Worm (Caenorhabditis elegans) whole organism, midembryonic: Measurements from ENCODE around the gene imp-3.

Source experiments
- T22C8.4 ChIP-seq: fragments of 200-800 bp; sonication (Bioruptor generic); IDR thresholded peaks from 2 replicates; pipeline ENCODE4 v1.3.6; 2022; ENCODE audit warnings: missing genetic modification characterization, missing compliant biosample characterization
- flt-1 ChIP-seq: fragments of 200-800 bp; sonication (Bioruptor generic); IDR thresholded peaks from 2 replicates; pipeline ENCODE4 v1.3.6; 2022; ENCODE audit warnings: missing genetic modification characterization, missing compliant biosample characterization
- ref-1 ChIP-seq: fragments of 200-800 bp; sonication (Bioruptor generic); conservative IDR thresholded peaks from 2 replicates; pipeline ENCODE4 v1.3.6; 2022; ENCODE audit warnings: missing genetic modification reagents, missing genetic modification characterization, missing compliant biosample characterization
- tab-1 ChIP-seq: fragments of 200-800 bp; sonication (Bioruptor generic); IDR thresholded peaks from 2 replicates; pipeline ENCODE4 v1.3.6; 2022; ENCODE audit warnings: missing genetic modification characterization, missing compliant biosample characterization
- ztf-29 ChIP-seq: fragments of 200-800 bp; sonication (Bioruptor generic); IDR thresholded peaks from 2 replicates; pipeline ENCODE4 v1.3.6; 2022; ENCODE audit warnings: missing genetic modification reagents, missing genetic modification characterization, missing compliant biosample characterization

- TF ChIP-seq T22C8.4 (GFP tag; lab: Robert Waterston, UW) = no peak
- TF ChIP-seq flt-1 (GFP tag; lab: Robert Waterston, UW) = no peak
- no peak for TF ChIP-seq tab-1 (GFP tag; lab: Robert Waterston, UW)
- TF ChIP-seq ref-1 (GFP tag; lab: Robert Waterston, UW) = no peak
- no peak for TF ChIP-seq ztf-29 (GFP tag; lab: Robert Waterston, UW)
Observed at ce11 chrIV:7824649-7825048, 35.2 kb upstream of the imp-3 start.
